Fruit fly (Drosophila melanogaster) whole organism, embryonic: Measurements from ENCODE around the gene Cyp4ac3.
A peak's percentile ranks its signal among the peaks of the same experiment; 100 is the strongest.

Experiments used
- Ada2b ChIP-seq: fragments of 200-800 bp; sonication (Bioruptor generic); IDR thresholded peaks from 2 replicates; pipeline ENCODE4 v1.3.6; 2022; ENCODE audit warnings: missing biosample characterization, missing genetic modification characterization
- Awh ChIP-seq: fragments of 200-800 bp; sonication (Bioruptor generic); IDR thresholded peaks from 2 replicates; pipeline ENCODE4, ENCODE4 v1.3.6; 2022; ENCODE audit warnings: missing biosample characterization, missing genetic modification characterization
- CG10274 ChIP-seq: fragments of 200-800 bp; sonication (Bioruptor generic); optimal IDR thresholded peaks from 3 replicates; lab custom pipeline; 2017; ENCODE audit warnings: missing biosample characterization, mild to moderate bottlenecking, missing genetic modification characterization
- CG11456 ChIP-seq: fragments of 200-800 bp; sonication (Bioruptor generic); IDR thresholded peaks from 3 replicates; pipeline ENCODE4 v1.3.6; 2022; ENCODE audit warnings: missing biosample characterization, missing genetic modification characterization
- CG14441 ChIP-seq: fragments of 200-800 bp; sonication (Bioruptor generic); IDR thresholded peaks from 2 replicates; pipeline ENCODE4 v1.3.6; 2022; ENCODE audit warnings: missing biosample characterization, missing genetic modification characterization
- CG14860 ChIP-seq: fragments of 200-800 bp; sonication (Bioruptor generic); IDR thresholded peaks from 3 replicates; pipeline ENCODE4 v1.3.6; 2022; ENCODE audit warnings: missing biosample characterization, missing genetic modification characterization; ENCODE audit not compliant: partially characterized antibody
- CG15073 ChIP-seq: fragments of 200-800 bp; sonication (Bioruptor generic); optimal IDR thresholded peaks from 2 replicates; lab custom pipeline; 2016; ENCODE audit warnings: missing biosample characterization, missing genetic modification characterization
- CG1603 ChIP-seq: fragments of 200-800 bp; sonication (Bioruptor generic); optimal IDR thresholded peaks from 2 replicates; lab custom pipeline; 2019; ENCODE audit warnings: missing biosample characterization, mild to moderate bottlenecking, missing genetic modification characterization, moderate library complexity
- CG16813 ChIP-seq: fragments of 200-800 bp; sonication (Bioruptor generic); IDR thresholded peaks from 3 replicates; pipeline ENCODE4 v1.3.6; 2022; ENCODE audit warnings: missing biosample characterization, missing genetic modification characterization; ENCODE audit not compliant: partially characterized antibody
- CG17829 ChIP-seq: fragments of 200-800 bp; optimal IDR thresholded peaks from 2 replicates; lab custom pipeline; 2019; ENCODE audit warnings: missing biosample characterization, mild to moderate bottlenecking, missing genetic modification characterization, moderate library complexity
- CG18262 ChIP-seq: fragments of 200-800 bp; optimal IDR thresholded peaks from 3 replicates; lab custom pipeline; 2019; ENCODE audit warnings: missing biosample characterization, mild to moderate bottlenecking, missing genetic modification characterization, moderate library complexity
- CG2129 ChIP-seq: fragments of 200-800 bp; sonication (Bioruptor generic); IDR thresholded peaks from 2 replicates; pipeline ENCODE4 v1.3.6; 2022; ENCODE audit warnings: missing biosample characterization, missing genetic modification characterization; ENCODE audit not compliant: partially characterized antibody
- CG3163 ChIP-seq: fragments of 200-800 bp; sonication (Bioruptor generic); optimal IDR thresholded peaks from 3 replicates; lab custom pipeline; 2016; ENCODE audit warnings: missing biosample characterization, missing genetic modification characterization
- CG3407 ChIP-seq: fragments of 200-800 bp; sonication (Bioruptor generic); optimal IDR thresholded peaks from 2 replicates; lab custom pipeline; 2018; ENCODE audit warnings: missing biosample characterization, mild to moderate bottlenecking, missing genetic modification characterization
- CG43689 ChIP-seq: fragments of 200-800 bp; sonication (Bioruptor generic); IDR thresholded peaks from 2 replicates; pipeline ENCODE4 v1.3.6; 2022; ENCODE audit warnings: missing biosample characterization, missing genetic modification characterization
- CG4617 ChIP-seq: fragments of 200-800 bp; sonication (Bioruptor generic); optimal IDR thresholded peaks from 3 replicates; lab custom pipeline; 2016; ENCODE audit warnings: missing biosample characterization, missing genetic modification characterization, borderline replicate concordance
- CG6765 ChIP-seq: fragments of 200-800 bp; sonication (Bioruptor generic); optimal IDR thresholded peaks from 3 replicates; lab custom pipeline; 2017; ENCODE audit warnings: missing biosample characterization, mild to moderate bottlenecking, missing genetic modification characterization
- CG9215 ChIP-seq: fragments of 200-800 bp; sonication (Bioruptor generic); IDR thresholded peaks from 2 replicates; pipeline ENCODE4 v1.3.6; 2022; ENCODE audit warnings: missing biosample characterization, missing genetic modification characterization
- Dek ChIP-seq: fragments of 200-800 bp; sonication (Bioruptor generic); optimal IDR thresholded peaks from 3 replicates; lab custom pipeline; 2019; ENCODE audit warnings: missing biosample characterization, mild to moderate bottlenecking, missing genetic modification characterization, moderate library complexity
- Ets97D ChIP-seq: fragments of 200-800 bp; sonication (Bioruptor generic); optimal IDR thresholded peaks from 3 replicates; lab custom pipeline; 2016; ENCODE audit warnings: missing biosample characterization, missing genetic modification characterization
- Gsc ChIP-seq: fragments of 200-800 bp; sonication (Bioruptor generic); IDR thresholded peaks from 2 replicates; pipeline ENCODE4 v1.3.6; 2022; ENCODE audit warnings: missing biosample characterization, missing genetic modification characterization
- Hr3 ChIP-seq: fragments of 200-800 bp; sonication (Bioruptor generic); optimal IDR thresholded peaks from 3 replicates; lab custom pipeline; 2016; ENCODE audit warnings: missing biosample characterization, missing genetic modification characterization
- Hsf ChIP-seq: fragments of 200-800 bp; sonication (Bioruptor generic); optimal IDR thresholded peaks from 3 replicates; lab custom pipeline; 2016; ENCODE audit warnings: missing biosample characterization, missing genetic modification characterization
- NC2β ChIP-seq: fragments of 200-800 bp; sonication (Bioruptor generic); optimal IDR thresholded peaks from 2 replicates; lab custom pipeline; 2016; ENCODE audit warnings: missing biosample characterization, missing genetic modification characterization
- Pdp1 ChIP-seq, 2 experiments: fragments of 200-800 bp; sonication (Bioruptor generic); optimal IDR thresholded peaks; 3 replicates each; lab custom pipeline; 2016; ENCODE audit warnings: missing biosample characterization in 2 of 2, missing genetic modification characterization in 2 of 2, mild to moderate bottlenecking in 1 of 2, moderate library complexity in 1 of 2
- ash1 ChIP-seq: fragments of 200-800 bp; sonication (Bioruptor generic); optimal IDR thresholded peaks from 2 replicates; lab custom pipeline; 2018; ENCODE audit warnings: missing biosample characterization, mild to moderate bottlenecking, missing genetic modification characterization
- az2 ChIP-seq: fragments of 200-800 bp; sonication (Bioruptor generic); optimal IDR thresholded peaks from 3 replicates; lab custom pipeline; 2016; ENCODE audit warnings: missing biosample characterization, missing genetic modification characterization
- bcd ChIP-seq: fragments of 200-800 bp; sonication (Bioruptor generic); optimal IDR thresholded peaks from 2 replicates; lab custom pipeline; 2017; ENCODE audit warnings: missing biosample characterization, mild to moderate bottlenecking, missing genetic modification characterization
- bigmax ChIP-seq: fragments of 200-800 bp; sonication (Bioruptor generic); optimal IDR thresholded peaks from 2 replicates; lab custom pipeline; 2018; ENCODE audit warnings: missing biosample characterization, mild to moderate bottlenecking, missing genetic modification characterization
- dpn ChIP-seq, 2 experiments: fragments of 200-800 bp; sonication (Bioruptor generic); optimal IDR thresholded peaks; 3 replicates each; lab custom pipeline; 2016; ENCODE audit warnings: missing biosample characterization in 2 of 2, missing genetic modification characterization in 2 of 2
- emc ChIP-seq: fragments of 200-800 bp; sonication (Bioruptor generic); optimal IDR thresholded peaks from 2 replicates; lab custom pipeline; 2016; ENCODE audit warnings: missing biosample characterization, missing genetic modification characterization
- en ChIP-seq: fragments of 200-800 bp; sonication (Bioruptor generic); optimal IDR thresholded peaks from 2 replicates; lab custom pipeline; 2016; ENCODE audit warnings: missing biosample characterization, missing genetic modification characterization
- eyg ChIP-seq: fragments of 200-800 bp; sonication (Bioruptor generic); optimal IDR thresholded peaks from 3 replicates; lab custom pipeline; 2016; ENCODE audit warnings: missing biosample characterization, missing genetic modification characterization
- gsb-n ChIP-seq: fragments of 200-800 bp; sonication (Bioruptor generic); optimal IDR thresholded peaks from 3 replicates; lab custom pipeline; 2018; ENCODE audit warnings: missing biosample characterization, mild to moderate bottlenecking, missing genetic modification characterization
- h ChIP-seq: fragments of >200 bp; optimal IDR thresholded peaks from 2 replicates; lab custom pipeline; 2017
- kay ChIP-seq: fragments of 200-800 bp; sonication (Bioruptor generic); optimal IDR thresholded peaks from 2 replicates; lab custom pipeline; 2016; ENCODE audit warnings: missing biosample characterization, missing genetic modification characterization
- lilli ChIP-seq: fragments of 200-800 bp; sonication (Bioruptor generic); optimal IDR thresholded peaks from 3 replicates; lab custom pipeline; 2016; ENCODE audit warnings: missing biosample characterization, missing genetic modification characterization
- lov ChIP-seq, 2 experiments: fragments of 200-800 bp in 1 of 2; fragments of >200 bp in 1 of 2; sonication (Bioruptor generic) in 1 of 2; IDR thresholded peaks in 1 of 2; optimal IDR thresholded peaks in 1 of 2; 2 replicates in 1 of 2; 3 replicates in 1 of 2; pipeline versions ENCODE4 v1.3.6 to Lab custom; 2017 to 2022; ENCODE audit warnings: missing biosample characterization in 1 of 2, missing genetic modification characterization in 1 of 2
- maf-S ChIP-seq: fragments of 200-800 bp; sonication (Bioruptor generic); optimal IDR thresholded peaks from 2 replicates; lab custom pipeline; 2016; ENCODE audit warnings: missing biosample characterization, missing genetic modification characterization
- pan ChIP-seq, 4 experiments: fragments of >200 bp in 3 of 4; fragments of 200-800 bp in 1 of 4; sonication (Bioruptor generic) in 1 of 4; optimal IDR thresholded peaks in 3 of 4; IDR thresholded peaks in 1 of 4; 2 replicates each; pipeline versions ENCODE4 v1.3.6 to Lab custom; 2017 to 2022; ENCODE audit warnings: missing biosample characterization in 2 of 4, missing genetic modification characterization in 2 of 4, mixed read lengths in 1 of 4
- run ChIP-seq: fragments of 200-800 bp; sonication (Bioruptor generic); optimal IDR thresholded peaks from 3 replicates; lab custom pipeline; 2018; ENCODE audit warnings: missing biosample characterization, mild to moderate bottlenecking, missing genetic modification characterization
- schlank ChIP-seq: fragments of 200-800 bp; sonication (Bioruptor generic); optimal IDR thresholded peaks from 2 replicates; lab custom pipeline; 2018; ENCODE audit warnings: missing biosample characterization, mild to moderate bottlenecking, missing genetic modification characterization
- sens ChIP-seq: fragments of 200-800 bp; sonication (Bioruptor generic); peaks from one replicate; lab custom pipeline; 2016; ENCODE audit warnings: missing biosample characterization, missing genetic modification characterization
- shn ChIP-seq: fragments of 200-800 bp; sonication (Bioruptor generic); optimal IDR thresholded peaks from 3 replicates; lab custom pipeline; 2016; ENCODE audit warnings: missing biosample characterization, missing genetic modification characterization
- sob ChIP-seq: fragments of 200-800 bp; sonication (Bioruptor generic); IDR thresholded peaks from 2 replicates; pipeline ENCODE4 v1.3.6; 2022; ENCODE audit warnings: missing biosample characterization, missing genetic modification characterization
- sqz ChIP-seq: fragments of 200-800 bp; sonication (Bioruptor generic); optimal IDR thresholded peaks from 3 replicates; lab custom pipeline; 2018; ENCODE audit warnings: missing biosample characterization, mild to moderate bottlenecking, missing genetic modification characterization
- ssp ChIP-seq: fragments of 200-800 bp; sonication (Bioruptor generic); IDR thresholded peaks from 2 replicates; pipeline ENCODE4 v1.3.6; 2022; ENCODE audit warnings: missing biosample characterization, missing genetic modification characterization
- yki ChIP-seq: fragments of >200 bp; optimal IDR thresholded peaks from 3 replicates; lab custom pipeline; 2018

Gene Cyp4ac3

DNA sequence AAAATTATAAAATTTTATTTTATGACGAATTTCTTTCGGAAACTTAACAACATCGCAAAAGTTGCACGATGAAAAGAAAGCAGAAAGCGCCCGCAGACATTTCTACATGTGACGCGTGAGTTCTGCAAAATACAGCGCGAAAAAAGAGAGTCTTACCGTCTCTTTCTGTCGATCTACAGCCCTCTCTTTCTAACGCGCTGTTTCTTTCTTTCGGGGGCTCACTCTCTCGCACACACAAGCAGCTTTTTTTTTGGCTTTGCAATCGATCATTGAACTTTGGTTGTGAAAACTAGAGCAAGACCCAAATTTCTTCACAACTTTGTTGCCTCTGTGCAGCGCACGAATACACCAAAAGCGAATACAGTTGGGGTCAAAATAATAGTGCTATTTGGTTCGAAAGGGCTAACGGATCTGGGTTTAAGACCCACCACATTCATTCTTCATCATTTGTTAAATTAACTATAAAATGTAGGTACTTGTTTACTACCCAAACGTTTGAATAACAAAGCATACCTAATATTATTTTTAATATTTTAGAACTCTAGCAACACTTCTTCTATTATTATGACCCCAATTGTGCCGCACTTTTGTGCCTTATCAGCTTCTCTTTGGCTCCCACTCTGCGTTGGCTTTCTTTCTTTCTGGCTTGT, 30.8 kb downstream of the Cyp4ac3 start (continued):
- TF ChIP-seq Awh: peak; percentile 91
- peak; percentile 65; the same call in 2 of the 3 replicates for TF ChIP-seq CG11456
- TF ChIP-seq Pdp1 (GFP tag; optimal IDR thresholded peaks at IDR 0.05; lab: Kevin White, UChicago): peak in 1 of 2 experiments; percentile 70
- no peak for TF ChIP-seq CG14860 (GFP tag; lab: Robert Waterston, UW)
- TF ChIP-seq sob: peak; percentile 71
- peak; percentile 91 for TF ChIP-seq gsb-n
- TF ChIP-seq CG1603 (tag; lab: Kevin White, UChicago): peak; percentile 75
- TF ChIP-seq en (GFP tag; lab: Kevin White, UChicago): peak; percentile 39
- no peak for TF ChIP-seq emc
- TF ChIP-seq CG43689 (GFP tag; lab: Robert Waterston, UW): 0 out of 2 replicates have a peak, but pooled peaks have one; percentile 35
- TF ChIP-seq dpn (GFP tag; optimal IDR thresholded peaks at IDR 0.05; lab: Kevin White, UChicago): peak; percentile 54 to 75
- TF ChIP-seq CG16813 (GFP tag; lab: Robert Waterston, UW): no peak
- TF ChIP-seq sqz: peak; percentile 89
- TF ChIP-seq run (tag; lab: Kevin White, UChicago): peak; percentile 88
- peak; percentile 47 for TF ChIP-seq maf-S (GFP tag; lab: Kevin White, UChicago)
- peak; percentile 85 for TF ChIP-seq CG3407
- TF ChIP-seq pan (optimal IDR thresholded peaks at IDR 0.05; lab: Kevin White, UChicago): no peak
- TF ChIP-seq pan (GFP tag; optimal IDR thresholded peaks at IDR 0.05 in 1 of 2, IDR thresholded peaks at IDR 0.05 in 1 of 2): peak in 1 of 2 experiments; percentile 54
- TF ChIP-seq Gsc (GFP tag; lab: Robert Waterston, UW): peak; percentile 20; the same call in 1 of the 2 replicates
- TF ChIP-seq eyg (GFP tag; lab: Kevin White, UChicago): no peak
- TF ChIP-seq bigmax (GFP tag; lab: Kevin White, UChicago): no peak
- no peak for TF ChIP-seq h (lab: Kevin White, UChicago)
- peak; percentile 51 for TF ChIP-seq ssp
- peak; percentile 67 for TF ChIP-seq Hsf
- peak; percentile 20; the same call in 1 of the 2 replicates for TF ChIP-seq CG9215
- peak; percentile 86 for TF ChIP-seq lilli (GFP tag; lab: Kevin White, UChicago)
- no peak for TF ChIP-seq CG6765 (GFP tag; lab: Kevin White, UChicago)
- TF ChIP-seq Dek (tag; lab: Kevin White, UChicago): peak; percentile 82
- TF ChIP-seq az2 (GFP tag; lab: Kevin White, UChicago): peak; percentile 84
- TF ChIP-seq lov (optimal IDR thresholded peaks at IDR 0.05; lab: Kevin White, UChicago): no peak
- TF ChIP-seq lov (GFP tag; IDR thresholded peaks at IDR 0.05; lab: Robert Waterston, UW): no peak
- TF ChIP-seq kay (GFP tag; lab: Kevin White, UChicago): peak; percentile 73
- TF ChIP-seq yki (lab: Kevin White, UChicago): no peak
- peak; percentile 90 for TF ChIP-seq CG18262 (tag; lab: Kevin White, UChicago)
- TF ChIP-seq CG3163 (GFP tag; lab: Kevin White, UChicago): no peak
- no peak for TF ChIP-seq Ets97D (GFP tag; lab: Kevin White, UChicago)
- TF ChIP-seq shn: peak; percentile 59
- peak; percentile 48 for TF ChIP-seq CG4617 (GFP tag; lab: Kevin White, UChicago)
- peak; percentile 91 for TF ChIP-seq Hr3
- TF ChIP-seq CG10274 (GFP tag; lab: Kevin White, UChicago): peak; percentile 27
- TF ChIP-seq schlank: peak; percentile 23
- no peak for TF ChIP-seq ash1 (GFP tag; lab: Kevin White, UChicago)
- TF ChIP-seq CG17829 (tag; lab: Kevin White, UChicago): peak; percentile 87
- TF ChIP-seq CG15073 (GFP tag; lab: Kevin White, UChicago): no peak
- peak; percentile 65 for TF ChIP-seq Ada2b (GFP tag; lab: Robert Waterston, UW)
- TF ChIP-seq CG14441: peak; percentile 61; the same call in 1 of the 2 replicates
- TF ChIP-seq CG2129: no peak
- TF ChIP-seq bcd (GFP tag; lab: Kevin White, UChicago): peak; percentile 76
- TF ChIP-seq sens (GFP tag; lab: Kevin White, UChicago): peak; percentile 96
- TF ChIP-seq NC2β (GFP tag; lab: Kevin White, UChicago): peak; percentile 60
- TF ChIP-seq, all 482 proteins: peak for 334
